Fruit fly (Drosophila melanogaster): Measurements from ENCODE around the gene Jon25Biii.
A peak's percentile ranks its signal among the peaks of the same experiment; 100 is the strongest.

Gene Jon25Biii

dm6 chr2L:4906546-4907250, 43.9 kb downstream of the Jon25Biii start, which contains the start of gene snsl (continued):
- TF ChIP-seq lz (GFP tag; optimal IDR thresholded peaks at IDR 0.05) (peak; percentile 19), CG9139 (GFP tag; optimal IDR thresholded peaks at IDR 0.05) (peak; percentile 69), CG11294 (GFP tag; IDR thresholded peaks at IDR 0.05) (no peak), CG6163 (GFP tag; IDR thresholded peaks at IDR 0.05) (peak; percentile 42; the same call in 1 of the 3 replicates), CG3919 (GFP tag; optimal IDR thresholded peaks at IDR 0.05) (peak; percentile 66), CG8119 (GFP tag; IDR thresholded peaks at IDR 0.05) (peak; percentile 82), acj6 (GFP tag; optimal IDR thresholded peaks at IDR 0.05) (peak; percentile 65), CG4318 (GFP tag; optimal IDR thresholded peaks at IDR 0.05) (peak; percentile 45), esn (GFP tag; optimal IDR thresholded peaks at IDR 0.05) (peak; percentile 16), CG16779 (tag; optimal IDR thresholded peaks at IDR 0.05) (peak; percentile 25), Blimp-1 (GFP tag; optimal IDR thresholded peaks at IDR 0.05) (peak; percentile 78), CG10669 (GFP tag; optimal IDR thresholded peaks at IDR 0.05) (peak; percentile 28), CG8632 (GFP tag; optimal IDR thresholded peaks at IDR 0.05) (peak; percentile 82), Gug (GFP tag; IDR thresholded peaks at IDR 0.05) (no peak), CG11902 (GFP tag; optimal IDR thresholded peaks at IDR 0.05) (peak; percentile 11), CG10631 (GFP tag; optimal IDR thresholded peaks at IDR 0.05) (peak; percentile 74)

DNA sequence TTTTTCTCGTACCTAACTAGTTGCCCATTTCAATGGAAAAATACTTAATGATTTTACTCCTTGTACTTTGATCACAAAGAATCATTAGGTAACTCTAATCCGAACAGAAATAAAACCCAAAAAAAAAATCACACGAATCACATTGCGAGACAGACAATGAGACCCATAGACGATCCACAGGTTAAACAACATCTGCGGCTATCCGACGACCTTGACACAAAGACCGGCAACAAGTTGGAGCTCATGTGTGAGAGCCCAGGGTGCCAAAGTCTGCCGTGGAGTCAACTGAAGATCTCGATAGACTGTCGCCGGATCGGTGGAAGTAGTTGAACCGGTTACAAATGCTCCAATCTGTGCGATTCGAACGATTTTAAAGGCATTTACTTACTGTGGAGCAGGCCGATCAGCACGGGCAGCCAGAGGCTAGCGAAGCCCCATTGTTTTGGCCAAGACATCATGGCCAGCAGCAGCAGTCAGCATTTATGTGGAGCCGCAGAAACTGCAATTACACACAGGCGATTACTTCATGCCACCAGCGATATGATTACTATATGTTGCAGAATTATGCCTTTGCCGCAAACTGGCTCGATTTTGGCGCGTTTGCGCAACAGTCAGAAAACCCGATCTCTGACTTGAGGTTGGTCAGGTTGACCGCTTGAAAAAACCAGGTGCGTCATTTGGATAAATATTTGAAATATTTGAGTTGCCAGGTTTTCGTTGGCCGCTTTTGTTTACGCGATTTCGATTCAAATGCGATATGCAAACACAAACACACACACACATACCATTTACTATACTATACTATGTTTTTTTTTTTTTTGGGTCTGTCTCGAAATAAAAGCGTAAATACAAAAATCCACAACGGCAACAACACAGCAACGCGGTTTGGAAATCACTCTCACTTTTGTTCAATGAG, 44.9 kb downstream of the Jon25Biii start:
- TF ChIP-seq CG1621 (tag; optimal IDR thresholded peaks at IDR 0.05) (peak; percentile 55), CG6808 (GFP tag; optimal IDR thresholded peaks at IDR 0.05) (peak; percentile 98), Eip78C (GFP tag) (peak; percentile 32), fkh (GFP tag; optimal IDR thresholded peaks at IDR 0.05) (peak; percentile 61), CG6792 (GFP tag; optimal IDR thresholded peaks at IDR 0.05) (no peak), CG6276 (GFP tag; optimal IDR thresholded peaks at IDR 0.05) (no peak)

dm6 chr2L:4903838-4904237, 46.7 kb downstream of the Jon25Biii start:
- TF ChIP-seq svp (GFP tag) (peak; percentile 29), Ets21C (GFP tag; optimal IDR thresholded peaks at IDR 0.05) (no peak)

Measured in whole organism, prepupa.